Fruit fly (Drosophila melanogaster) whole organism, embryonic: ENCODE results near the gene CG12768.

ENCODE experiments used
- Aef1 ChIP-seq: fragments of 200-800 bp; sonication (Bioruptor generic); IDR thresholded peaks from 3 replicates; pipeline ENCODE4 v1.3.6; 2022; ENCODE audit warnings: missing biosample characterization, missing genetic modification characterization
- Asciz ChIP-seq: fragments of 200-800 bp; sonication (Bioruptor generic); optimal IDR thresholded peaks from 2 replicates; lab custom pipeline; 2017; ENCODE audit warnings: missing biosample characterization, mild to moderate bottlenecking, missing genetic modification characterization, missing genetic modification reagents
- CG10565 ChIP-seq: fragments of 200-800 bp; sonication (Bioruptor generic); optimal IDR thresholded peaks from 3 replicates; lab custom pipeline; 2016; ENCODE audit warnings: missing biosample characterization, mild to moderate bottlenecking, missing genetic modification characterization
- CG12744 ChIP-seq: fragments of 200-800 bp; sonication (Bioruptor generic); optimal IDR thresholded peaks from 2 replicates; lab custom pipeline; 2016; ENCODE audit warnings: missing biosample characterization, missing genetic modification characterization
- CG12942 ChIP-seq: fragments of 200-800 bp; sonication (Bioruptor generic); optimal IDR thresholded peaks from 3 replicates; lab custom pipeline; 2016; ENCODE audit warnings: missing biosample characterization, missing genetic modification characterization
- CG14441 ChIP-seq: fragments of 200-800 bp; sonication (Bioruptor generic); IDR thresholded peaks from 2 replicates; pipeline ENCODE4 v1.3.6; 2022; ENCODE audit warnings: missing biosample characterization, missing genetic modification characterization
- CG2712 ChIP-seq: fragments of 200-800 bp; optimal IDR thresholded peaks from 3 replicates; lab custom pipeline; 2019; ENCODE audit warnings: missing biosample characterization, mild to moderate bottlenecking, missing genetic modification characterization, moderate library complexity
- CG31388 ChIP-seq: fragments of 200-800 bp; sonication (Bioruptor generic); optimal IDR thresholded peaks from 2 replicates; lab custom pipeline; 2016; ENCODE audit warnings: missing biosample characterization, missing genetic modification characterization
- CG34376 ChIP-seq: fragments of 200-800 bp; sonication (Bioruptor generic); optimal IDR thresholded peaks from 2 replicates; lab custom pipeline; 2018; ENCODE audit warnings: missing biosample characterization, mild to moderate bottlenecking, missing genetic modification characterization
- CG4328 ChIP-seq: fragments of 200-800 bp; sonication (Bioruptor generic); optimal IDR thresholded peaks from 3 replicates; lab custom pipeline; 2017; ENCODE audit warnings: missing biosample characterization, missing genetic modification reagents, missing genetic modification characterization
- CG4360 ChIP-seq: fragments of 200-800 bp; sonication (Bioruptor generic); IDR thresholded peaks from 2 replicates; pipeline ENCODE4 v1.3.6; 2022; ENCODE audit warnings: missing biosample characterization, missing genetic modification characterization
- CG4707 ChIP-seq: fragments of 200-800 bp; sonication (Bioruptor generic); optimal IDR thresholded peaks from 2 replicates; lab custom pipeline; 2018; ENCODE audit warnings: missing biosample characterization, mild to moderate bottlenecking, missing genetic modification characterization, moderate library complexity
- CG6175 ChIP-seq: fragments of 200-800 bp; sonication (Bioruptor generic); IDR thresholded peaks from 3 replicates; pipeline ENCODE4 v1.3.6; 2022; ENCODE audit warnings: missing biosample characterization, missing genetic modification characterization
- CG6689 ChIP-seq: fragments of 200-800 bp; sonication (Bioruptor generic); IDR thresholded peaks from 2 replicates; pipeline ENCODE4 v1.3.6; 2022; ENCODE audit warnings: missing biosample characterization, missing genetic modification characterization
- CG6765 ChIP-seq: fragments of 200-800 bp; sonication (Bioruptor generic); optimal IDR thresholded peaks from 3 replicates; lab custom pipeline; 2017; ENCODE audit warnings: missing biosample characterization, mild to moderate bottlenecking, missing genetic modification characterization
- CG7963 ChIP-seq: fragments of 200-800 bp; sonication (Bioruptor generic); IDR thresholded peaks from 3 replicates; pipeline ENCODE4 v1.3.6; 2022; ENCODE audit warnings: missing biosample characterization, missing genetic modification characterization; ENCODE audit not compliant: partially characterized antibody
- CG8089 ChIP-seq: fragments of 200-800 bp; sonication (Bioruptor generic); optimal IDR thresholded peaks from 3 replicates; lab custom pipeline; 2016; ENCODE audit warnings: missing biosample characterization, missing genetic modification characterization
- CG8290 ChIP-seq, 3 experiments: fragments of 200-800 bp; sonication (Bioruptor generic); optimal IDR thresholded peaks; 2 replicates each; lab custom pipeline; 2016 to 2019; ENCODE audit warnings: missing biosample characterization in 3 of 3, missing genetic modification characterization in 3 of 3, mild to moderate bottlenecking in 2 of 3, moderate library complexity in 1 of 3
- CG8359 ChIP-seq: fragments of 200-800 bp; sonication (Bioruptor generic); optimal IDR thresholded peaks from 2 replicates; lab custom pipeline; 2017; ENCODE audit warnings: missing biosample characterization, mild to moderate bottlenecking, missing genetic modification characterization, borderline replicate concordance
- Dip2 ChIP-seq: fragments of 200-800 bp; sonication (Bioruptor generic); IDR thresholded peaks from 2 replicates; pipeline ENCODE4 v1.3.6; 2022; ENCODE audit warnings: missing biosample characterization, missing genetic modification characterization
- Dref ChIP-seq: fragments of 200-800 bp; sonication (Bioruptor generic); IDR thresholded peaks from 2 replicates; pipeline ENCODE4 v1.3.6; 2022; ENCODE audit warnings: missing biosample characterization, missing genetic modification characterization
- Gsc ChIP-seq: fragments of 200-800 bp; sonication (Bioruptor generic); IDR thresholded peaks from 2 replicates; pipeline ENCODE4 v1.3.6; 2022; ENCODE audit warnings: missing biosample characterization, missing genetic modification characterization
- H15 ChIP-seq: fragments of 200-800 bp; sonication (Bioruptor generic); IDR thresholded peaks from 3 replicates; pipeline ENCODE4 v1.3.6; 2022; ENCODE audit warnings: missing biosample characterization, missing genetic modification characterization
- Hmx ChIP-seq: fragments of 200-800 bp; sonication (Bioruptor generic); optimal IDR thresholded peaks from 2 replicates; lab custom pipeline; 2016; ENCODE audit warnings: missing biosample characterization, missing genetic modification characterization
- Hsf ChIP-seq: fragments of 200-800 bp; sonication (Bioruptor generic); optimal IDR thresholded peaks from 3 replicates; lab custom pipeline; 2016; ENCODE audit warnings: missing biosample characterization, missing genetic modification characterization
- Jarid2 ChIP-seq: fragments of 200-800 bp; sonication (Bioruptor generic); optimal IDR thresholded peaks from 3 replicates; lab custom pipeline; 2017; ENCODE audit warnings: mild to moderate bottlenecking, missing biosample characterization, missing genetic modification reagents, missing genetic modification characterization
- Optix ChIP-seq: fragments of 200-800 bp; sonication (Bioruptor generic); IDR thresholded peaks from 3 replicates; pipeline ENCODE4 v1.3.6; 2022; ENCODE audit warnings: missing biosample characterization, missing genetic modification characterization
- Ptx1 ChIP-seq: fragments of 200-800 bp; sonication (Bioruptor generic); IDR thresholded peaks from 2 replicates; pipeline ENCODE4 v1.3.6; 2022; ENCODE audit warnings: missing biosample characterization, missing genetic modification characterization
- Ssrp ChIP-seq: fragments of 200-800 bp; sonication (Bioruptor generic); optimal IDR thresholded peaks from 2 replicates; lab custom pipeline; 2018; ENCODE audit warnings: missing biosample characterization, mild to moderate bottlenecking, missing genetic modification characterization, moderate library complexity
- Usf ChIP-seq: fragments of 200-800 bp; sonication (Bioruptor generic); optimal IDR thresholded peaks from 2 replicates; lab custom pipeline; 2017; ENCODE audit warnings: missing genotype, missing biosample characterization, missing genetic modification characterization
- bigmax ChIP-seq: fragments of 200-800 bp; sonication (Bioruptor generic); optimal IDR thresholded peaks from 2 replicates; lab custom pipeline; 2018; ENCODE audit warnings: missing biosample characterization, mild to moderate bottlenecking, missing genetic modification characterization
- croc ChIP-seq: fragments of 200-800 bp; sonication (Bioruptor generic); conservative IDR thresholded peaks from 3 replicates; pipeline ENCODE4 v1.3.6; 2022; ENCODE audit warnings: missing biosample characterization, missing genetic modification characterization
- dimm ChIP-seq: fragments of 200-800 bp; sonication (Bioruptor generic); IDR thresholded peaks from 2 replicates; pipeline ENCODE4 v1.3.6; 2022; ENCODE audit warnings: missing biosample characterization, missing genetic modification characterization
- ems ChIP-seq: fragments of 200-800 bp; sonication (Bioruptor generic); optimal IDR thresholded peaks from 3 replicates; lab custom pipeline; 2016; ENCODE audit warnings: missing biosample characterization, missing genetic modification characterization
- fd102C ChIP-seq: fragments of 200-800 bp; sonication (Bioruptor generic); optimal IDR thresholded peaks from 2 replicates; lab custom pipeline; 2018; ENCODE audit warnings: missing biosample characterization, mild to moderate bottlenecking, missing genetic modification characterization, moderate library complexity
- fd3F ChIP-seq: fragments of 200-800 bp; sonication (Bioruptor generic); optimal IDR thresholded peaks from 2 replicates; lab custom pipeline; 2018; ENCODE audit warnings: missing biosample characterization, mild to moderate bottlenecking, missing genetic modification characterization, moderate library complexity
- hb ChIP-seq: fragments of 200-800 bp; sonication (Bioruptor generic); IDR thresholded peaks from 3 replicates; pipeline ENCODE4 v1.3.6; 2022; ENCODE audit warnings: missing biosample characterization, missing genetic modification characterization; ENCODE audit not compliant: partially characterized antibody
- hkb ChIP-seq, 2 experiments: fragments of 200-800 bp in 1 of 2; fragments of >200 bp in 1 of 2; sonication (Bioruptor generic) in 1 of 2; IDR thresholded peaks in 1 of 2; optimal IDR thresholded peaks in 1 of 2; 2 replicates each; pipeline versions ENCODE4 v1.3.6 to Lab custom; 2017 to 2022; ENCODE audit warnings: missing biosample characterization in 1 of 2, missing genetic modification characterization in 1 of 2
- lab ChIP-seq: fragments of 200-800 bp; sonication (Bioruptor generic); optimal IDR thresholded peaks from 3 replicates; lab custom pipeline; 2017; ENCODE audit warnings: missing biosample characterization, missing genetic modification characterization, mild to moderate bottlenecking, moderate library complexity, missing genetic modification reagents
- lilli ChIP-seq: fragments of 200-800 bp; sonication (Bioruptor generic); optimal IDR thresholded peaks from 3 replicates; lab custom pipeline; 2016; ENCODE audit warnings: missing biosample characterization, missing genetic modification characterization
- lmd ChIP-seq: fragments of 200-800 bp; sonication (Bioruptor generic); IDR thresholded peaks from 2 replicates; pipeline ENCODE4 v1.3.6; 2022; ENCODE audit warnings: missing biosample characterization, missing genetic modification characterization
- oc ChIP-seq: fragments of 200-800 bp; sonication (Bioruptor generic); optimal IDR thresholded peaks from 2 replicates; lab custom pipeline; 2018; ENCODE audit warnings: missing biosample characterization, mild to moderate bottlenecking, missing genetic modification characterization, moderate library complexity
- onecut ChIP-seq: fragments of 200-800 bp; sonication (Bioruptor generic); IDR thresholded peaks from 2 replicates; pipeline ENCODE4 v1.3.6; 2022; ENCODE audit warnings: missing biosample characterization, missing genetic modification characterization
- repo ChIP-seq: fragments of 200-800 bp; sonication (Bioruptor generic); optimal IDR thresholded peaks from 2 replicates; lab custom pipeline; 2016; ENCODE audit warnings: missing biosample characterization, missing genetic modification characterization
- sna ChIP-seq: fragments of 200-800 bp; sonication (Bioruptor generic); IDR thresholded peaks from 2 replicates; pipeline ENCODE4 v1.3.6; 2022; ENCODE audit warnings: missing biosample characterization, missing genetic modification characterization; ENCODE audit not compliant: partially characterized antibody
- stc ChIP-seq: fragments of 200-800 bp; sonication (Bioruptor generic); IDR thresholded peaks from 2 replicates; pipeline ENCODE4 v1.3.6; 2022; ENCODE audit warnings: missing biosample characterization, missing genetic modification characterization
- tgo ChIP-seq: fragments of 200-800 bp; sonication (Bioruptor generic); IDR thresholded peaks from 3 replicates; pipeline ENCODE4 v1.3.6; 2022; ENCODE audit warnings: missing biosample characterization, missing genetic modification characterization
- usp ChIP-seq: fragments of >200 bp; optimal IDR thresholded peaks from 2 replicates; lab custom pipeline; 2017; ENCODE audit warnings: missing biosample characterization, missing genetic modification characterization
- zen ChIP-seq: fragments of 200-800 bp; sonication (Bioruptor generic); optimal IDR thresholded peaks from 3 replicates; lab custom pipeline; 2018; ENCODE audit warnings: missing biosample characterization, mild to moderate bottlenecking, missing genetic modification characterization, moderate library complexity

The CG12768 gene

dm6 chr3L:22871030-22871844 lies 39.1 kb upstream of the CG12768 start (continued):
- no peak for TF ChIP-seq Usf (GFP tag; lab: Kevin White, UChicago)
- TF ChIP-seq CG6765: no peak
- no peak for TF ChIP-seq CG12942 (GFP tag; lab: Kevin White, UChicago)
- 0 out of 2 replicates have a peak, but pooled peaks have one; percentile 9 for TF ChIP-seq CG14441 (GFP tag; lab: Robert Waterston, UW)
- peak; percentile 38; the same call in 1 of the 2 replicates for TF ChIP-seq Ptx1 (GFP tag; lab: Robert Waterston, UW)
- TF ChIP-seq CG10565 (GFP tag; lab: Kevin White, UChicago): no peak
- TF ChIP-seq Dip2 (GFP tag; lab: Robert Waterston, UW): no peak
- no peak for TF ChIP-seq H15 (GFP tag; lab: Robert Waterston, UW)
- TF ChIP-seq Optix (GFP tag; lab: Robert Waterston, UW): no peak
- no peak for TF ChIP-seq oc (tag; lab: Kevin White, UChicago)
- no peak for TF ChIP-seq fd102C
- no peak for TF ChIP-seq lilli (GFP tag; lab: Kevin White, UChicago)
- TF ChIP-seq sna (GFP tag; lab: Robert Waterston, UW): peak; percentile 34
- TF ChIP-seq CG4707 (GFP tag; lab: Kevin White, UChicago): no peak
- TF ChIP-seq fd3F (GFP tag; lab: Kevin White, UChicago): no peak
- TF ChIP-seq CG31388 (GFP tag; lab: Kevin White, UChicago): no peak
- peak; percentile 3 for TF ChIP-seq CG2712
- no peak for TF ChIP-seq Asciz
- TF ChIP-seq hb (GFP tag; lab: Robert Waterston, UW): peak; percentile 17; the same call in 1 of the 3 replicates
- no peak for TF ChIP-seq Gsc (GFP tag; lab: Robert Waterston, UW)
- no peak for TF ChIP-seq bigmax (GFP tag; lab: Kevin White, UChicago)
- TF ChIP-seq CG8290 (GFP tag; optimal IDR thresholded peaks at IDR 0.05; lab: Kevin White, UChicago): no peak
- peak in 1 of 2 experiments; percentile 51 for TF ChIP-seq CG8290 (tag; optimal IDR thresholded peaks at IDR 0.05; lab: Kevin White, UChicago)
- no peak for TF ChIP-seq zen (tag; lab: Kevin White, UChicago)
- TF ChIP-seq CG34376: peak; percentile 29
- no peak for TF ChIP-seq lab (GFP tag; lab: Kevin White, UChicago)
- TF ChIP-seq croc: no peak
- no peak for TF ChIP-seq Ssrp (tag; lab: Kevin White, UChicago)
- no peak for TF ChIP-seq hkb (optimal IDR thresholded peaks at IDR 0.05; lab: Kevin White, UChicago)
- TF ChIP-seq hkb (GFP tag; IDR thresholded peaks at IDR 0.05; lab: Robert Waterston, UW): no peak
- no peak for TF ChIP-seq stc (GFP tag; lab: Robert Waterston, UW)
- peak; percentile 68 for TF ChIP-seq Dref
- TF ChIP-seq lmd (GFP tag; lab: Robert Waterston, UW): peak; percentile 11; the same call in 1 of the 2 replicates
- no peak for TF ChIP-seq Jarid2 (GFP tag; lab: Kevin White, UChicago)
- no peak for TF ChIP-seq dimm
- no peak for TF ChIP-seq CG8089
- TF ChIP-seq CG8359 (GFP tag; lab: Kevin White, UChicago): no peak
- TF ChIP-seq onecut (GFP tag; lab: Robert Waterston, UW): peak; percentile 17
- no peak for TF ChIP-seq CG6689
- no peak for TF ChIP-seq CG6175 (GFP tag; lab: Robert Waterston, UW)
- TF ChIP-seq CG7963 (GFP tag; lab: Robert Waterston, UW): peak; percentile 61; the same call in 1 of the 3 replicates
- no peak for TF ChIP-seq ems (GFP tag; lab: Kevin White, UChicago)
- no peak for TF ChIP-seq repo (GFP tag; lab: Kevin White, UChicago)
- no peak for TF ChIP-seq CG4360 (GFP tag; lab: Robert Waterston, UW)
- peak; percentile 24 for TF ChIP-seq Hsf
- no peak for TF ChIP-seq tgo (GFP tag; lab: Robert Waterston, UW)
- no peak for TF ChIP-seq usp (GFP tag; lab: Kevin White, UChicago)
- no peak for TF ChIP-seq Hmx (GFP tag; lab: Kevin White, UChicago)
- TF ChIP-seq Aef1 (GFP tag; lab: Robert Waterston, UW): no peak
- no peak for TF ChIP-seq CG4328
- no peak for TF ChIP-seq CG12744
